Worm (Caenorhabditis elegans) whole organism, late embryonic: Measurements from ENCODE around the gene nhr-51.

ENCODE experiments used
- ama-1 ChIP-seq: fragments of 150-350 bp; optimal IDR thresholded peaks from 2 replicates; lab custom pipeline; 2014
- ceh-18 ChIP-seq: sonication (generic microtip); optimal IDR thresholded peaks from 2 replicates; lab custom pipeline; 2016; ENCODE audit warnings: missing genetic modification characterization, missing compliant biosample characterization
- ets-4 ChIP-seq: sonication (generic microtip); optimal IDR thresholded peaks from 2 replicates; lab custom pipeline; 2016; ENCODE audit warnings: missing genetic modification characterization, missing compliant biosample characterization
- fax-1 ChIP-seq: sonication (generic microtip); optimal IDR thresholded peaks from 2 replicates; lab custom pipeline; 2016; ENCODE audit warnings: missing genotype, missing genetic modification characterization, missing compliant biosample characterization
- fkh-10 ChIP-seq: fragments of 150-350 bp; optimal IDR thresholded peaks from 2 replicates; lab custom pipeline; 2014; ENCODE audit warnings: missing biosample characterization, missing genetic modification reagents, missing genetic modification characterization
- fkh-6 ChIP-seq: sonication (generic microtip); optimal IDR thresholded peaks from 2 replicates; lab custom pipeline; 2016; ENCODE audit warnings: missing genetic modification characterization, missing compliant biosample characterization
- hlh-30 ChIP-seq: sonication (generic microtip); optimal IDR thresholded peaks from 2 replicates; lab custom pipeline; 2017; ENCODE audit warnings: antibody characterized with exemption, missing genetic modification characterization, missing compliant biosample characterization; ENCODE audit not compliant: insufficient read depth
- lim-6 ChIP-seq: sonication (generic microtip); optimal IDR thresholded peaks from 2 replicates; lab custom pipeline; 2016; ENCODE audit warnings: missing genetic modification characterization, missing compliant biosample characterization
- nfya-1 ChIP-seq: sonication (generic microtip); optimal IDR thresholded peaks from 2 replicates; lab custom pipeline; 2017; ENCODE audit warnings: missing genetic modification characterization, mild to moderate bottlenecking, missing compliant biosample characterization, antibody characterized with exemption, moderate library complexity
- rnt-1 ChIP-seq: sonication (generic microtip); optimal IDR thresholded peaks from 2 replicates; lab custom pipeline; 2016; ENCODE audit warnings: missing genetic modification characterization, missing compliant biosample characterization
- ttx-3 ChIP-seq: sonication (generic microtip); optimal IDR thresholded peaks from 2 replicates; lab custom pipeline; 2016; ENCODE audit warnings: missing genetic modification reagents, missing genetic modification characterization, missing compliant biosample characterization
- unc-86 ChIP-seq: sonication (generic microtip); optimal IDR thresholded peaks from 2 replicates; lab custom pipeline; 2016; ENCODE audit warnings: missing genetic modification characterization, missing compliant biosample characterization

- no peak for TF ChIP-seq ttx-3
- TF ChIP-seq rnt-1 (tag; lab: Kevin White, UChicago): no peak
- no peak for TF ChIP-seq fkh-6
- no peak for TF ChIP-seq fkh-10 (GFP tag; lab: Kevin White, UChicago)
- no peak for TF ChIP-seq ceh-18
- no peak for TF ChIP-seq ets-4 (tag; lab: Kevin White, UChicago)
- no peak for TF ChIP-seq ama-1
- TF ChIP-seq hlh-30 (tag; lab: Kevin White, UChicago): no peak
- no peak for TF ChIP-seq fax-1 (tag; lab: Kevin White, UChicago)
- TF ChIP-seq unc-86 (tag; lab: Kevin White, UChicago): no peak
- TF ChIP-seq nfya-1 (tag; lab: Kevin White, UChicago): no peak
- TF ChIP-seq lim-6 (tag; lab: Kevin White, UChicago): no peak
Observed at ce11 chrV:15712385-15712784, 38.6 kb downstream of the nhr-51 start.
